Fruit fly (Drosophila melanogaster): ENCODE measurements around the gene PpD3.

Gene PpD3

DNA sequence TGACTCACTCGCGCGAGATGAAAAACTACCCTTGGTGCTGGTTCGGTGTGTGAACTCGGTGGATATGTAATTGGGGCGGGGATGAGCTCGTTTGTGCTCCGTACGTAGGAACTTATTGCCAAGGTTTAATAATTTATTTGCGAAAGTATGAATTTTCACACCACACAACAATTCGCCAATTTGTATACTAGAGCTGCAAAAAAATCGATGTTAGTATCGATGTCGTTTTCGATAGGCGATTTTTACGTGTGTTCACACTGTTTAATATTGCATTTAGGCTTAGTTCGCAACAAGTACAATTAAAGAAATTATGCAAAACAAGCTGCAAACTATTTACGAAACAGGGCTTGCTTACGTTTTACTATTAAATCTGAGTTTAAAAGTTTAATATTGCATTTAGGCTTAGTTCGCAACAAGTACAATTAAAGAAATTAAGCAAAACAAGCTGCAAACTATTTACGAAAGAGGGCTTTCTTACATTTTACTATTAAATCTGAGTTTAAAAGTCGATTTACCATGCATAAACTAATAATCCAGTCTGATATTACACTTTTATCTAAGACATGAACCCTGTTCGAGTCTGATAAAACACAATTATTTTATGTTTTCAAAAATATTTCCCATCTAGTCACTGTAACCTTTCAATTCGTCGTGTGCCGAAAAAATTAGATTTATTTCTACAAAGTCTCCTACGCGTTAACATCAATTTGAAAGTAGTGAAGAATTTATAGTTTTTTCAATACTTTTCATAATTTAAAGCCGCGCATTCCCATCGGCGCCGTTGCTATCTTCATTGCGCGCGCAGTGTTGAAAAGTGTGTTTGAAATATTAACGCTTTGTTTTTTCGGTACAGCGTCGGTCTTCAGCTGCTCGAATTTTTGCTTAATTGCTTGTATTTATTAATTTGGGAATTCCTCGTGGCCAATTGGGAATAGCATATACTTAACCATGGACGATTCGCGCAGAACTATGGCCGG, 15.6 kb downstream of the PpD3 start, which contains the start of the genes Snap24 and CG8478 (continued):
- TF ChIP-seq CG5180 (GFP tag; optimal IDR thresholded peaks at IDR 0.05) (no peak), lilli (GFP tag; optimal IDR thresholded peaks at IDR 0.05) (peak; percentile 30), ato (GFP tag; IDR thresholded peaks at IDR 0.05; ENCODE audit: partially characterized antibody) (peak; percentile 80), gcm (GFP tag; optimal IDR thresholded peaks at IDR 0.05) (no peak), CG15514 (GFP tag; optimal IDR thresholded peaks at IDR 0.05) (peak; percentile 23), CoRest (tag; optimal IDR thresholded peaks at IDR 0.05) (peak; percentile 15), grn (GFP tag; optimal IDR thresholded peaks at IDR 0.05) (no peak), Meics (GFP tag; optimal IDR thresholded peaks at IDR 0.05) (no peak), CG31441 (GFP tag; IDR thresholded peaks at IDR 0.05) (no peak), CG8924 (tag; optimal IDR thresholded peaks at IDR 0.05) (peak; percentile 14), cad (GFP tag; optimal IDR thresholded peaks at IDR 0.05) (no peak), CG9437 (GFP tag; optimal IDR thresholded peaks at IDR 0.05) (no peak), CG3163 (GFP tag; optimal IDR thresholded peaks at IDR 0.05) (no peak), sqz (GFP tag; optimal IDR thresholded peaks at IDR 0.05) (no peak), CG4424 (GFP tag; optimal IDR thresholded peaks at IDR 0.05) (no peak), fd102C (GFP tag; optimal IDR thresholded peaks at IDR 0.05) (no peak), dan (GFP tag; IDR thresholded peaks at IDR 0.05) (no peak), NC2α (GFP tag; optimal IDR thresholded peaks at IDR 0.05) (no peak), CG8290 (GFP tag; optimal IDR thresholded peaks at IDR 0.05) (no peak), CG8290 (tag; optimal IDR thresholded peaks at IDR 0.05) (no peak), mam (GFP tag; optimal IDR thresholded peaks at IDR 0.05) (peak; percentile 2), CG18476 (GFP tag; optimal IDR thresholded peaks at IDR 0.05) (no peak), CG2875 (GFP tag; optimal IDR thresholded peaks at IDR 0.05) (no peak), Hr78 (GFP tag; optimal IDR thresholded peaks at IDR 0.05) (no peak), Taf1 (GFP tag; IDR thresholded peaks at IDR 0.05) (no peak), chinmo (GFP tag; IDR thresholded peaks at IDR 0.05; ENCODE audit: partially characterized antibody) (peak; percentile 74; the same call in 2 of the 4 replicates), Opbp (GFP tag; IDR thresholded peaks at IDR 0.05; ENCODE audit: partially characterized antibody) (peak; percentile 71; the same call in 2 of the 3 replicates), zen2 (GFP tag; IDR thresholded peaks at IDR 0.05; ENCODE audit: partially characterized antibody) (peak; percentile 66; the same call in 2 of the 3 replicates), Mad (GFP tag; optimal IDR thresholded peaks at IDR 0.05) (no peak), CG34422 (GFP tag; IDR thresholded peaks at IDR 0.05) (peak; percentile 46; the same call in 1 of the 3 replicates), zfh2 (GFP tag; optimal IDR thresholded peaks at IDR 0.05) (no peak), CG15696 (tag; optimal IDR thresholded peaks at IDR 0.05) (no peak), CG16863 (GFP tag; optimal IDR thresholded peaks at IDR 0.05) (no peak), CG30020 (tag; optimal IDR thresholded peaks at IDR 0.05) (peak; percentile 84), seq (GFP tag; IDR thresholded peaks at IDR 0.05) (no peak), Fer2 (tag; optimal IDR thresholded peaks at IDR 0.05) (no peak), Doc3 (GFP tag; IDR thresholded peaks at IDR 0.05; ENCODE audit: partially characterized antibody) (peak; percentile 71), CG10431 (GFP tag; optimal IDR thresholded peaks at IDR 0.05) (no peak), CG17359 (tag; optimal IDR thresholded peaks at IDR 0.05) (no peak), slp2 (GFP tag; optimal IDR thresholded peaks at IDR 0.05) (no peak), esg (GFP tag; conservative IDR thresholded peaks at IDR 0.05) (no peak), gce (GFP tag; IDR thresholded peaks at IDR 0.05) (no peak), ham (GFP tag; IDR thresholded peaks at IDR 0.05) (no peak), CG17186 (GFP tag; optimal IDR thresholded peaks at IDR 0.05) (no peak), Bteb2 (GFP tag; optimal IDR thresholded peaks at IDR 0.05) (no peak), CG6854 (GFP tag; optimal IDR thresholded peaks at IDR 0.05) (no peak), tio (GFP tag; optimal IDR thresholded peaks at IDR 0.05) (no peak), disco-r (GFP tag; optimal IDR thresholded peaks at IDR 0.05) (no peak)

Measured in whole organism, embryonic.